Fruit fly (Drosophila melanogaster) whole organism, embryonic: ENCODE results near the gene trr.

ENCODE experiments used
- Aef1 ChIP-seq: fragments of 200-800 bp; sonication (Bioruptor generic); IDR thresholded peaks from 3 replicates; pipeline ENCODE4 v1.3.6; 2022; ENCODE audit warnings: missing biosample characterization, missing genetic modification characterization
- CG10267 ChIP-seq: fragments of 200-800 bp; sonication (Bioruptor generic); optimal IDR thresholded peaks from 2 replicates; lab custom pipeline; 2018; ENCODE audit warnings: missing biosample characterization, mild to moderate bottlenecking, missing genetic modification characterization, moderate library complexity
- CG11456 ChIP-seq: fragments of 200-800 bp; sonication (Bioruptor generic); IDR thresholded peaks from 3 replicates; pipeline ENCODE4 v1.3.6; 2022; ENCODE audit warnings: missing biosample characterization, missing genetic modification characterization
- CG12299 ChIP-seq: fragments of 200-800 bp; sonication (Bioruptor generic); optimal IDR thresholded peaks from 2 replicates; lab custom pipeline; 2018; ENCODE audit warnings: missing biosample characterization, mild to moderate bottlenecking, missing genetic modification characterization
- CG14965 ChIP-seq: fragments of 200-800 bp; sonication (Bioruptor generic); optimal IDR thresholded peaks from 2 replicates; lab custom pipeline; 2016; ENCODE audit warnings: missing biosample characterization, missing genetic modification characterization, borderline replicate concordance
- CG15601 ChIP-seq: fragments of 200-800 bp; sonication (Bioruptor generic); optimal IDR thresholded peaks from 3 replicates; lab custom pipeline; 2019; ENCODE audit warnings: missing biosample characterization, mild to moderate bottlenecking, missing genetic modification characterization, moderate library complexity
- CG1792 ChIP-seq: fragments of 200-800 bp; sonication (Bioruptor generic); optimal IDR thresholded peaks from 2 replicates; lab custom pipeline; 2016; ENCODE audit warnings: missing biosample characterization, missing genetic modification characterization
- CG30020 ChIP-seq: fragments of 200-800 bp; optimal IDR thresholded peaks from 2 replicates; lab custom pipeline; 2019; ENCODE audit warnings: missing biosample characterization, mild to moderate bottlenecking, missing genetic modification characterization, moderate library complexity
- CG30431 ChIP-seq: fragments of 200-800 bp; sonication (Bioruptor generic); optimal IDR thresholded peaks from 2 replicates; lab custom pipeline; 2017; ENCODE audit warnings: missing biosample characterization, missing genetic modification characterization
- CG3065 ChIP-seq: fragments of 200-800 bp; sonication (Bioruptor generic); optimal IDR thresholded peaks from 2 replicates; lab custom pipeline; 2016; ENCODE audit warnings: missing biosample characterization, missing genetic modification characterization
- CG33213 ChIP-seq: fragments of 200-800 bp; sonication (Bioruptor generic); optimal IDR thresholded peaks from 3 replicates; lab custom pipeline; 2016; ENCODE audit warnings: missing biosample characterization, missing genetic modification characterization
- CG3847 ChIP-seq: fragments of 200-800 bp; sonication (Bioruptor generic); IDR thresholded peaks from 2 replicates; pipeline ENCODE4 v1.3.6; 2022; ENCODE audit warnings: missing biosample characterization, missing genetic modification characterization
- CG43689 ChIP-seq: fragments of 200-800 bp; sonication (Bioruptor generic); IDR thresholded peaks from 2 replicates; pipeline ENCODE4 v1.3.6; 2022; ENCODE audit warnings: missing biosample characterization, missing genetic modification characterization
- CG4404 ChIP-seq: fragments of 200-800 bp; sonication (Bioruptor generic); IDR thresholded peaks from 2 replicates; pipeline ENCODE4 v1.3.6; 2022; ENCODE audit warnings: missing biosample characterization, missing genetic modification characterization
- CG4820 ChIP-seq: fragments of 200-800 bp; sonication (Bioruptor generic); optimal IDR thresholded peaks from 3 replicates; lab custom pipeline; 2016; ENCODE audit warnings: missing biosample characterization, missing genetic modification characterization
- CG6254 ChIP-seq: fragments of 200-800 bp; sonication (Bioruptor generic); optimal IDR thresholded peaks from 3 replicates; lab custom pipeline; 2017; ENCODE audit warnings: mild to moderate bottlenecking, missing biosample characterization, missing genetic modification reagents, missing genetic modification characterization
- CG6272 ChIP-seq: fragments of 200-800 bp; sonication (Bioruptor generic); IDR thresholded peaks from 2 replicates; pipeline ENCODE4 v1.3.6; 2022; ENCODE audit warnings: missing biosample characterization, missing genetic modification characterization
- CG6683 ChIP-seq: fragments of 200-800 bp; sonication (Bioruptor generic); optimal IDR thresholded peaks from 2 replicates; lab custom pipeline; 2017; ENCODE audit warnings: missing biosample characterization, mild to moderate bottlenecking, missing genetic modification characterization, missing genetic modification reagents
- CG6765 ChIP-seq: fragments of 200-800 bp; sonication (Bioruptor generic); optimal IDR thresholded peaks from 3 replicates; lab custom pipeline; 2017; ENCODE audit warnings: missing biosample characterization, mild to moderate bottlenecking, missing genetic modification characterization
- CG6813 ChIP-seq: fragments of 200-800 bp; sonication (Bioruptor generic); optimal IDR thresholded peaks from 2 replicates; lab custom pipeline; 2017; ENCODE audit warnings: missing biosample characterization, missing genetic modification characterization, mild to moderate bottlenecking, moderate library complexity, missing genetic modification reagents
- H2.0 ChIP-seq: fragments of 200-800 bp; sonication (Bioruptor generic); IDR thresholded peaks from 2 replicates; pipeline ENCODE4 v1.3.6; 2022; ENCODE audit warnings: missing biosample characterization, missing genetic modification characterization
- Hey ChIP-seq: fragments of 200-800 bp; sonication (Bioruptor generic); optimal IDR thresholded peaks from 3 replicates; lab custom pipeline; 2018; ENCODE audit warnings: missing biosample characterization, mild to moderate bottlenecking, missing genetic modification characterization
- Hr3 ChIP-seq: fragments of 200-800 bp; sonication (Bioruptor generic); optimal IDR thresholded peaks from 3 replicates; lab custom pipeline; 2016; ENCODE audit warnings: missing biosample characterization, missing genetic modification characterization
- MESR4 ChIP-seq: fragments of 200-800 bp; sonication (Bioruptor generic); optimal IDR thresholded peaks from 2 replicates; lab custom pipeline; 2018; ENCODE audit warnings: missing biosample characterization, mild to moderate bottlenecking, missing genetic modification characterization, moderate library complexity
- NfI ChIP-seq: fragments of 200-800 bp; sonication (Bioruptor generic); optimal IDR thresholded peaks from 3 replicates; lab custom pipeline; 2018; ENCODE audit warnings: missing biosample characterization, mild to moderate bottlenecking, missing genetic modification characterization, moderate library complexity
- Rfx ChIP-seq: fragments of 200-800 bp; sonication (Bioruptor generic); IDR thresholded peaks from 2 replicates; pipeline ENCODE4 v1.3.6; 2022; ENCODE audit warnings: missing biosample characterization, missing genetic modification characterization
- Scr ChIP-seq: fragments of 200-800 bp; sonication (Bioruptor generic); IDR thresholded peaks from 2 replicates; pipeline ENCODE4 v1.3.6; 2022; ENCODE audit warnings: missing biosample characterization, missing genetic modification characterization; ENCODE audit not compliant: partially characterized antibody
- Stat92E ChIP-seq, 3 experiments: fragments of >200 bp in 2 of 3; fragments of 200-800 bp in 1 of 3; sonication (Bioruptor generic) in 1 of 3; optimal IDR thresholded peaks; 2 replicates each; lab custom pipeline; 2017 to 2019; ENCODE audit warnings: missing biosample characterization in 3 of 3, missing genetic modification characterization in 3 of 3, mild to moderate bottlenecking in 1 of 3, moderate library complexity in 1 of 3
- Xrp1 ChIP-seq: fragments of 200-800 bp; sonication (Bioruptor generic); IDR thresholded peaks from 2 replicates; pipeline ENCODE4 v1.3.6; 2022; ENCODE audit warnings: missing biosample characterization, missing genetic modification characterization
- ara ChIP-seq: fragments of 200-800 bp; sonication (Bioruptor generic); IDR thresholded peaks from 2 replicates; pipeline ENCODE4 v1.3.6; 2022; ENCODE audit warnings: missing biosample characterization, missing genetic modification characterization
- ase ChIP-seq: fragments of 200-800 bp; sonication (Bioruptor generic); IDR thresholded peaks from 3 replicates; pipeline ENCODE4 v1.3.6; 2022; ENCODE audit warnings: missing biosample characterization, missing genetic modification characterization
- bbx ChIP-seq: fragments of 200-800 bp; sonication (Bioruptor generic); IDR thresholded peaks from 2 replicates; pipeline ENCODE4 v1.3.6; 2022; ENCODE audit warnings: missing biosample characterization, missing genetic modification characterization; ENCODE audit not compliant: partially characterized antibody
- caup ChIP-seq: fragments of 200-800 bp; sonication (Bioruptor generic); optimal IDR thresholded peaks from 3 replicates; lab custom pipeline; 2017; ENCODE audit warnings: missing biosample characterization, mild to moderate bottlenecking, missing genetic modification characterization, moderate library complexity; ENCODE audit not compliant: severe bottlenecking
- fd3F ChIP-seq: fragments of 200-800 bp; sonication (Bioruptor generic); optimal IDR thresholded peaks from 2 replicates; lab custom pipeline; 2018; ENCODE audit warnings: missing biosample characterization, mild to moderate bottlenecking, missing genetic modification characterization, moderate library complexity
- hbn ChIP-seq: fragments of 200-800 bp; sonication (Bioruptor generic); IDR thresholded peaks from 2 replicates; pipeline ENCODE4 v1.3.6; 2022; ENCODE audit warnings: missing biosample characterization, missing genetic modification characterization; ENCODE audit not compliant: partially characterized antibody
- klu ChIP-seq: fragments of 200-800 bp; sonication (Bioruptor generic); IDR thresholded peaks from 2 replicates; pipeline ENCODE4 v1.3.6; 2022; ENCODE audit warnings: missing biosample characterization, missing genetic modification characterization
- knrl ChIP-seq: fragments of 200-800 bp; sonication (Bioruptor generic); IDR thresholded peaks from 3 replicates; pipeline ENCODE4 v1.3.6; 2022; ENCODE audit warnings: missing biosample characterization, missing genetic modification characterization; ENCODE audit not compliant: partially characterized antibody
- mam ChIP-seq: fragments of 200-800 bp; sonication (Bioruptor generic); optimal IDR thresholded peaks from 3 replicates; lab custom pipeline; 2016; ENCODE audit warnings: missing biosample characterization, missing genetic modification characterization
- mld ChIP-seq: fragments of 200-800 bp; sonication (Bioruptor generic); IDR thresholded peaks from 3 replicates; pipeline ENCODE4 v1.3.6; 2022; ENCODE audit warnings: missing biosample characterization, missing genetic modification characterization; ENCODE audit not compliant: partially characterized antibody
- nerfin-1 ChIP-seq: fragments of 200-800 bp; sonication (Bioruptor generic); optimal IDR thresholded peaks from 3 replicates; lab custom pipeline; 2019; ENCODE audit warnings: missing biosample characterization, mild to moderate bottlenecking, missing genetic modification characterization, moderate library complexity
- nmo ChIP-seq: fragments of 200-800 bp; sonication (Bioruptor generic); optimal IDR thresholded peaks from 2 replicates; lab custom pipeline; 2018; ENCODE audit warnings: missing biosample characterization, mild to moderate bottlenecking, missing genetic modification characterization, moderate library complexity
- nom ChIP-seq: fragments of 200-800 bp; sonication (Bioruptor generic); optimal IDR thresholded peaks from 2 replicates; lab custom pipeline; 2017; ENCODE audit warnings: missing biosample characterization, missing genetic modification characterization, mild to moderate bottlenecking, moderate library complexity, missing genetic modification reagents
- org-1 ChIP-seq: fragments of 200-800 bp; sonication (Bioruptor generic); optimal IDR thresholded peaks from 2 replicates; lab custom pipeline; 2017; ENCODE audit warnings: missing biosample characterization, missing genetic modification characterization
- otp ChIP-seq: fragments of 200-800 bp; sonication (Bioruptor generic); IDR thresholded peaks from 3 replicates; pipeline ENCODE4, ENCODE4 v1.3.6; 2022; ENCODE audit warnings: missing biosample characterization, missing genetic modification characterization
- phol ChIP-seq: fragments of 200-800 bp; sonication (Bioruptor generic); optimal IDR thresholded peaks from 3 replicates; lab custom pipeline; 2018; ENCODE audit warnings: missing biosample characterization, mild to moderate bottlenecking, missing genetic modification characterization, moderate library complexity
- sd ChIP-seq: fragments of 200-800 bp; sonication (Bioruptor generic); optimal IDR thresholded peaks from 3 replicates; lab custom pipeline; 2018; ENCODE audit warnings: missing biosample characterization, mild to moderate bottlenecking, missing genetic modification characterization, moderate library complexity
- slp2 ChIP-seq: fragments of 200-800 bp; sonication (Bioruptor generic); optimal IDR thresholded peaks from 2 replicates; lab custom pipeline; 2016; ENCODE audit warnings: missing biosample characterization, missing genetic modification characterization
- wek ChIP-seq: fragments of 200-800 bp; sonication (Bioruptor generic); optimal IDR thresholded peaks from 3 replicates; lab custom pipeline; 2018; ENCODE audit warnings: missing biosample characterization, mild to moderate bottlenecking, missing genetic modification characterization, moderate library complexity
- zen ChIP-seq: fragments of 200-800 bp; sonication (Bioruptor generic); optimal IDR thresholded peaks from 3 replicates; lab custom pipeline; 2018; ENCODE audit warnings: missing biosample characterization, mild to moderate bottlenecking, missing genetic modification characterization, moderate library complexity

Gene trr

DNA sequence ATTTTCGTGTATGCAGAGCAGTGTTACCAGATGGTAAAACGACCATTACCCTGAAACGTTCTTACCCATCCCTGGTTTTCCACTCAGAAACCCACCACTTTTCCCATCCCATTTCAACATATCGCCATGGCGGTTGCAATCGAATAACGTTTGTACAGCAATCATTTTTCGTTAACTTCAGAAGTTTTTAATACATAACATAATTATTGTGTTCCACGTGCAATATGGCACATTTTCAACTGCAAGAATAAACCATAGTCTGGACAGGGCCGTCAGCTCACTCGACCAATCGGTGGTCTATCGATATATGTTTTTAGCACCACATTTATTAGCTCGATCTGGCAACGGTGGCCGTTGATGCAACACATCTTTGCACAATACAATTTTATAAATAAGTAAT lies at the start of gene trr, which contains the start of gene mRpL16 (continued):
- TF ChIP-seq org-1 (GFP tag; lab: Kevin White, UChicago) (no peak), CG14965 (GFP tag; lab: Kevin White, UChicago) (no peak), CG6813 (GFP tag; lab: Kevin White, UChicago) (no peak), ase (GFP tag; lab: Robert Waterston, UW) (no peak), wek (GFP tag; lab: Kevin White, UChicago) (no peak), CG3847 (GFP tag; lab: Robert Waterston, UW) (peak; percentile 62), NfI (peak; percentile 59), CG33213 (GFP tag; lab: Kevin White, UChicago) (peak; percentile 12), CG4820 (GFP tag; lab: Kevin White, UChicago) (no peak), Aef1 (no peak), nom (GFP tag; lab: Kevin White, UChicago) (no peak), caup (GFP tag; lab: Kevin White, UChicago) (peak; percentile 36), otp (no peak), fd3F (peak; percentile 1), CG10267 (tag; lab: Kevin White, UChicago) (peak; percentile 60), CG15601 (tag; lab: Kevin White, UChicago) (no peak), CG30020 (tag; lab: Kevin White, UChicago) (peak; percentile 93), CG30431 (GFP tag; lab: Kevin White, UChicago) (no peak), MESR4 (GFP tag; lab: Kevin White, UChicago) (peak; percentile 45), Rfx (GFP tag; lab: Robert Waterston, UW) (peak; percentile 58), Hr3 (no peak), nerfin-1 (tag; lab: Kevin White, UChicago) (peak; percentile 5), CG1792 (GFP tag; lab: Kevin White, UChicago) (peak; percentile 41), CG11456 (GFP tag; lab: Robert Waterston, UW) (0 out of 3 replicates have a peak, but pooled peaks have one; percentile 46), H2.0 (GFP tag; lab: Robert Waterston, UW) (0 out of 2 replicates have a peak, but pooled peaks have one; percentile 37), bbx (GFP tag; lab: Robert Waterston, UW) (no peak; the same call in 1 of the 2 replicates), zen (peak; percentile 13), klu (GFP tag; lab: Robert Waterston, UW) (no peak), CG12299 (tag; lab: Kevin White, UChicago) (peak; percentile 39), ara (GFP tag; lab: Robert Waterston, UW) (no peak), CG6683 (GFP tag; lab: Kevin White, UChicago) (no peak), nmo (GFP tag; lab: Kevin White, UChicago) (peak; percentile 75), slp2 (GFP tag; lab: Kevin White, UChicago) (peak; percentile 33), CG43689 (GFP tag; lab: Robert Waterston, UW) (no peak), CG6765 (no peak), CG6254 (GFP tag; lab: Kevin White, UChicago) (no peak), CG6272 (peak; percentile 45; the same call in 1 of the 2 replicates), hbn (peak; percentile 76), CG3065 (no peak), Hey (tag; lab: Kevin White, UChicago) (no peak), phol (tag; lab: Kevin White, UChicago) (peak; percentile 83), Xrp1 (GFP tag; lab: Robert Waterston, UW) (0 out of 2 replicates have a peak, but pooled peaks have one; percentile 7), Stat92E (GFP tag; optimal IDR thresholded peaks at IDR 0.05; lab: Kevin White, UChicago) (no peak), sd (tag; lab: Kevin White, UChicago) (no peak), knrl (peak; percentile 80), mam (GFP tag; lab: Kevin White, UChicago) (peak; percentile 16), mld (0 out of 3 replicates have a peak, but pooled peaks have one; percentile 33), Scr (peak; percentile 83), CG4404 (GFP tag; lab: Robert Waterston, UW) (peak; percentile 31; the same call in 1 of the 2 replicates)
